Worm (Caenorhabditis elegans) whole organism, L4 larva: ENCODE measurements around the gene F35E12.6.

Source experiments
- ama-1 ChIP-seq: fragments of 150-350 bp; optimal IDR thresholded peaks from 2 replicates; lab custom pipeline; 2014; ENCODE audit warnings: inconsistent platforms, mixed read lengths
- ceh-20 ChIP-seq: fragments of 200-800 bp; sonication (Bioruptor generic); IDR thresholded peaks from 2 replicates; pipeline ENCODE4 v1.3.6; 2022; ENCODE audit warnings: missing genetic modification reagents, missing genetic modification characterization, missing compliant biosample characterization
- ces-1 ChIP-seq: fragments of 150-350 bp; sonication (generic microtip); optimal IDR thresholded peaks from 4 replicates; lab custom pipeline; 2014; ENCODE audit warnings: missing biosample characterization, missing genetic modification reagents, missing genetic modification characterization
- dpl-1 ChIP-seq: fragments of 150-350 bp; optimal IDR thresholded peaks from 2 replicates; lab custom pipeline; 2014; ENCODE audit warnings: missing biosample characterization, missing genetic modification reagents, missing genetic modification characterization
- fkh-10 ChIP-seq: fragments of 150-350 bp; optimal IDR thresholded peaks from 2 replicates; lab custom pipeline; 2014; ENCODE audit warnings: missing biosample characterization, missing genetic modification reagents, missing genetic modification characterization
- hmg-1.1 ChIP-seq: fragments of 200-800 bp; sonication (Bioruptor generic); IDR thresholded peaks from 2 replicates; pipeline ENCODE4 v1.3.6; 2022; ENCODE audit warnings: missing genetic modification reagents, missing genetic modification characterization, missing compliant biosample characterization
- mdl-1 ChIP-seq, 2 experiments: fragments of 150-350 bp in 1 of 2; sonication (generic microtip) in 1 of 2; optimal IDR thresholded peaks; 2 replicates each; lab custom pipeline; 2014 to 2017; ENCODE audit warnings: missing biosample characterization in 2 of 2, missing genetic modification characterization in 2 of 2
- nhr-10 ChIP-seq: fragments of 150-350 bp; optimal IDR thresholded peaks from 2 replicates; lab custom pipeline; 2014; ENCODE audit warnings: missing biosample characterization, missing genetic modification characterization
- nhr-25 ChIP-seq: sonication (generic microtip); optimal IDR thresholded peaks from 2 replicates; lab custom pipeline; 2017; ENCODE audit warnings: missing genetic modification characterization, mild to moderate bottlenecking, missing compliant biosample characterization, antibody characterized with exemption, moderate library complexity, borderline replicate concordance; ENCODE audit not compliant: insufficient read depth
- nhr-77 ChIP-seq: fragments of 150-350 bp; optimal IDR thresholded peaks from 2 replicates; lab custom pipeline; 2014; ENCODE audit warnings: missing biosample characterization, missing genetic modification characterization
- rbr-2 ChIP-seq: sonication (generic microtip); optimal IDR thresholded peaks from 2 replicates; lab custom pipeline; 2016; ENCODE audit warnings: missing genotype, missing genetic modification characterization, missing compliant biosample characterization
- spr-3 ChIP-seq: fragments of 200-800 bp; sonication (Bioruptor generic); optimal IDR thresholded peaks from 2 replicates; lab custom pipeline; 2018; ENCODE audit warnings: mild to moderate bottlenecking, missing genetic modification characterization, missing compliant biosample characterization

DNA sequence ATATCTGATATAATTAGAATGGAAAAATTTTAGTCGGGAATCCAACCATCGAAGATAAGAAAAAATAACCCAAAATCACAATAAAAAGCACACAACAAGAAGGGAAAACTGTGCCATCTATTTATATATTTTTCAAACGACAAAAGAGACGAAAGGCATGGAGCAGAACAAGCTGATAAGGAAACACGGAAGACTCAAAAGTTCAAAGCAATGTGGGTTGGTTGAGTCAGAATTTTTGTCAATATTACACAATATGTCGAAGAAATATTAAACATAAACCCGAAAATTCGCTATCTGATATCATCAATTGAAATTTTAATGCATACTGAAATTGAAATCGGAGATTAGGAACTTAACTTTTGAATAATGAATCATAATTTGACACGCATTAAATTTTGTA, 8.9 kb upstream of the F35E12.6 start, which contains the start of gene F35E12.9:
- no peak for TF ChIP-seq ceh-20
- no peak for TF ChIP-seq nhr-10 (tag; lab: Kevin White, UChicago)
- TF ChIP-seq nhr-25 (tag; lab: Kevin White, UChicago) = no peak
- TF ChIP-seq dpl-1 (GFP tag; lab: Kevin White, UChicago) = no peak
- TF ChIP-seq ama-1 (lab: Kevin White, UChicago) = no peak
- no peak for TF ChIP-seq spr-3 (GFP tag; lab: Kevin White, UChicago)
- TF ChIP-seq rbr-2 = no peak
- no peak for TF ChIP-seq ces-1 (GFP tag; lab: Kevin White, UChicago)
- no peak for TF ChIP-seq mdl-1 (tag; optimal IDR thresholded peaks at IDR 0.05; lab: Kevin White, UChicago)
- no peak for TF ChIP-seq fkh-10 (GFP tag; lab: Kevin White, UChicago)
- TF ChIP-seq hmg-1.1 (GFP tag; lab: Robert Waterston, UW) = no peak
- TF ChIP-seq nhr-77 = peak; percentile 35
